Fruit fly (Drosophila melanogaster) whole organism, embryonic: ENCODE results near the gene CG9961.

Experiments used
- B-H2 ChIP-seq: fragments of 200-800 bp; sonication (Bioruptor generic); optimal IDR thresholded peaks from 2 replicates; lab custom pipeline; 2018; ENCODE audit warnings: missing biosample characterization, mild to moderate bottlenecking, missing genetic modification characterization
- C15 ChIP-seq: fragments of 200-800 bp; sonication (Bioruptor generic); IDR thresholded peaks from 3 replicates; pipeline ENCODE4 v1.3.6; 2022; ENCODE audit warnings: missing biosample characterization, missing genetic modification characterization
- CG10959 ChIP-seq: fragments of 200-800 bp; sonication (Bioruptor generic); IDR thresholded peaks from 2 replicates; pipeline ENCODE4 v1.3.6; 2022; ENCODE audit warnings: missing biosample characterization, missing genetic modification characterization
- CG12219 ChIP-seq: fragments of 200-800 bp; sonication (Bioruptor generic); optimal IDR thresholded peaks from 3 replicates; lab custom pipeline; 2018; ENCODE audit warnings: missing biosample characterization, mild to moderate bottlenecking, missing genetic modification characterization
- CG12769 ChIP-seq: fragments of 200-800 bp; sonication (Bioruptor generic); optimal IDR thresholded peaks from 2 replicates; lab custom pipeline; 2019; ENCODE audit warnings: missing biosample characterization, mild to moderate bottlenecking, missing genetic modification characterization, moderate library complexity
- CG16813 ChIP-seq: fragments of 200-800 bp; sonication (Bioruptor generic); IDR thresholded peaks from 3 replicates; pipeline ENCODE4 v1.3.6; 2022; ENCODE audit warnings: missing biosample characterization, missing genetic modification characterization; ENCODE audit not compliant: partially characterized antibody
- CG17612 ChIP-seq: fragments of 200-800 bp; sonication (Bioruptor generic); IDR thresholded peaks from 2 replicates; pipeline ENCODE4 v1.3.6; 2022; ENCODE audit warnings: missing biosample characterization, missing genetic modification characterization
- CG17829 ChIP-seq: fragments of 200-800 bp; optimal IDR thresholded peaks from 2 replicates; lab custom pipeline; 2019; ENCODE audit warnings: missing biosample characterization, mild to moderate bottlenecking, missing genetic modification characterization, moderate library complexity
- CG18476 ChIP-seq: fragments of 200-800 bp; sonication (Bioruptor generic); optimal IDR thresholded peaks from 2 replicates; lab custom pipeline; 2016; ENCODE audit warnings: missing biosample characterization, mild to moderate bottlenecking, missing genetic modification characterization
- CG2120 ChIP-seq: fragments of 200-800 bp; sonication (Bioruptor generic); optimal IDR thresholded peaks from 3 replicates; lab custom pipeline; 2016; ENCODE audit warnings: missing biosample characterization, missing genetic modification characterization
- CG2129 ChIP-seq: fragments of 200-800 bp; sonication (Bioruptor generic); IDR thresholded peaks from 2 replicates; pipeline ENCODE4 v1.3.6; 2022; ENCODE audit warnings: missing biosample characterization, missing genetic modification characterization; ENCODE audit not compliant: partially characterized antibody
- CG2202 ChIP-seq: fragments of 200-800 bp; sonication (Bioruptor generic); optimal IDR thresholded peaks from 2 replicates; lab custom pipeline; 2018; ENCODE audit warnings: missing biosample characterization, mild to moderate bottlenecking, missing genetic modification characterization
- CG2678 ChIP-seq: fragments of 200-800 bp; sonication (Bioruptor generic); optimal IDR thresholded peaks from 3 replicates; lab custom pipeline; 2019; ENCODE audit warnings: missing biosample characterization, mild to moderate bottlenecking, missing genetic modification characterization, moderate library complexity
- CG2889 ChIP-seq: fragments of 200-800 bp; sonication (Bioruptor generic); IDR thresholded peaks from 3 replicates; pipeline ENCODE4 v1.3.6; 2022; ENCODE audit warnings: missing biosample characterization, missing genetic modification characterization
- CG30020 ChIP-seq: fragments of 200-800 bp; optimal IDR thresholded peaks from 2 replicates; lab custom pipeline; 2019; ENCODE audit warnings: missing biosample characterization, mild to moderate bottlenecking, missing genetic modification characterization, moderate library complexity
- CG4360 ChIP-seq: fragments of 200-800 bp; sonication (Bioruptor generic); IDR thresholded peaks from 2 replicates; pipeline ENCODE4 v1.3.6; 2022; ENCODE audit warnings: missing biosample characterization, missing genetic modification characterization
- CG4424 ChIP-seq: fragments of 200-800 bp; sonication (Bioruptor generic); optimal IDR thresholded peaks from 3 replicates; lab custom pipeline; 2016; ENCODE audit warnings: missing biosample characterization, missing genetic modification characterization
- CG8089 ChIP-seq: fragments of 200-800 bp; sonication (Bioruptor generic); optimal IDR thresholded peaks from 3 replicates; lab custom pipeline; 2016; ENCODE audit warnings: missing biosample characterization, missing genetic modification characterization
- CG9876 ChIP-seq: fragments of 200-800 bp; sonication (Bioruptor generic); optimal IDR thresholded peaks from 2 replicates; lab custom pipeline; 2016; ENCODE audit warnings: missing biosample characterization, missing genetic modification characterization
- CTCF ChIP-seq: fragments of 200-800 bp; sonication (Bioruptor generic); optimal IDR thresholded peaks from 2 replicates; lab custom pipeline; 2017; ENCODE audit warnings: missing biosample characterization, mild to moderate bottlenecking, missing genetic modification characterization, moderate library complexity
- D19A ChIP-seq: fragments of 200-800 bp; optimal IDR thresholded peaks from 3 replicates; lab custom pipeline; 2019; ENCODE audit warnings: missing biosample characterization, mild to moderate bottlenecking, missing genetic modification characterization, moderate library complexity
- Dek ChIP-seq: fragments of 200-800 bp; sonication (Bioruptor generic); optimal IDR thresholded peaks from 3 replicates; lab custom pipeline; 2019; ENCODE audit warnings: missing biosample characterization, mild to moderate bottlenecking, missing genetic modification characterization, moderate library complexity
- Doc3 ChIP-seq: fragments of 200-800 bp; sonication (Bioruptor generic); IDR thresholded peaks from 3 replicates; pipeline ENCODE4 v1.3.6; 2022; ENCODE audit warnings: missing biosample characterization, missing genetic modification characterization; ENCODE audit not compliant: partially characterized antibody
- Dref ChIP-seq: fragments of 200-800 bp; sonication (Bioruptor generic); IDR thresholded peaks from 2 replicates; pipeline ENCODE4 v1.3.6; 2022; ENCODE audit warnings: missing biosample characterization, missing genetic modification characterization
- Drgx ChIP-seq: fragments of 200-800 bp; sonication (Bioruptor generic); IDR thresholded peaks from 2 replicates; pipeline ENCODE4 v1.3.6; 2022; ENCODE audit warnings: missing biosample characterization, missing genetic modification characterization
- E2f1 ChIP-seq: fragments of 200-800 bp; sonication (Bioruptor generic); IDR thresholded peaks from 2 replicates; pipeline ENCODE4 v1.3.6; 2022; ENCODE audit warnings: missing biosample characterization, missing genetic modification characterization
- Elba2 ChIP-seq: fragments of 200-800 bp; sonication (Bioruptor generic); optimal IDR thresholded peaks from 3 replicates; lab custom pipeline; 2016; ENCODE audit warnings: missing biosample characterization, missing genetic modification characterization
- Gsc ChIP-seq: fragments of 200-800 bp; sonication (Bioruptor generic); IDR thresholded peaks from 2 replicates; pipeline ENCODE4 v1.3.6; 2022; ENCODE audit warnings: missing biosample characterization, missing genetic modification characterization
- Hey ChIP-seq: fragments of 200-800 bp; sonication (Bioruptor generic); optimal IDR thresholded peaks from 3 replicates; lab custom pipeline; 2018; ENCODE audit warnings: missing biosample characterization, mild to moderate bottlenecking, missing genetic modification characterization
- Hmr ChIP-seq: fragments of 200-800 bp; sonication (Bioruptor generic); optimal IDR thresholded peaks from 3 replicates; lab custom pipeline; 2017; ENCODE audit warnings: mild to moderate bottlenecking, missing biosample characterization, missing genetic modification reagents, missing genetic modification characterization
- Hr51 ChIP-seq, 2 experiments: fragments of 200-800 bp; sonication (Bioruptor generic); optimal IDR thresholded peaks; 2 replicates in 1 of 2; 3 replicates in 1 of 2; lab custom pipeline; 2016 to 2018; ENCODE audit warnings: missing biosample characterization in 2 of 2, missing genetic modification characterization in 2 of 2, mild to moderate bottlenecking in 1 of 2, moderate library complexity in 1 of 2
- MBD-R2 ChIP-seq: fragments of 200-800 bp; sonication (Bioruptor generic); IDR thresholded peaks from 2 replicates; pipeline ENCODE4 v1.3.6; 2022; ENCODE audit warnings: missing biosample characterization, missing genetic modification characterization
- Opbp ChIP-seq: fragments of 200-800 bp; sonication (Bioruptor generic); IDR thresholded peaks from 3 replicates; pipeline ENCODE4 v1.3.6; 2022; ENCODE audit warnings: missing biosample characterization, missing genetic modification characterization; ENCODE audit not compliant: partially characterized antibody
- Taf1 ChIP-seq: fragments of 200-800 bp; sonication (Bioruptor generic); IDR thresholded peaks from 2 replicates; pipeline ENCODE4 v1.3.6; 2022; ENCODE audit warnings: missing biosample characterization, missing genetic modification characterization
- Vsx1 ChIP-seq: fragments of 200-800 bp; sonication (Bioruptor generic); optimal IDR thresholded peaks from 2 replicates; lab custom pipeline; 2017; ENCODE audit warnings: missing biosample characterization, mild to moderate bottlenecking, missing genetic modification characterization, missing genetic modification reagents
- YL-1 ChIP-seq: fragments of 200-800 bp; sonication (Bioruptor generic); optimal IDR thresholded peaks from 3 replicates; lab custom pipeline; 2017; ENCODE audit warnings: missing biosample characterization, mild to moderate bottlenecking, missing genetic modification characterization
- ase ChIP-seq: fragments of 200-800 bp; sonication (Bioruptor generic); IDR thresholded peaks from 3 replicates; pipeline ENCODE4 v1.3.6; 2022; ENCODE audit warnings: missing biosample characterization, missing genetic modification characterization
- bab2 ChIP-seq: fragments of 200-800 bp; sonication (Bioruptor generic); optimal IDR thresholded peaks from 2 replicates; lab custom pipeline; 2016; ENCODE audit warnings: missing biosample characterization, missing genetic modification characterization
- cato ChIP-seq: fragments of 200-800 bp; sonication (Bioruptor generic); optimal IDR thresholded peaks from 2 replicates; lab custom pipeline; 2016; ENCODE audit warnings: missing biosample characterization, missing genetic modification characterization, borderline replicate concordance
- chm ChIP-seq: fragments of 200-800 bp; sonication (Bioruptor generic); IDR thresholded peaks from 2 replicates; pipeline ENCODE4 v1.3.6; 2022; ENCODE audit warnings: missing biosample characterization, missing genetic modification characterization
- fd3F ChIP-seq: fragments of 200-800 bp; sonication (Bioruptor generic); optimal IDR thresholded peaks from 2 replicates; lab custom pipeline; 2018; ENCODE audit warnings: missing biosample characterization, mild to moderate bottlenecking, missing genetic modification characterization, moderate library complexity
- gro ChIP-seq: fragments of 200-800 bp; sonication (Bioruptor generic); optimal IDR thresholded peaks from 2 replicates; lab custom pipeline; 2016; ENCODE audit warnings: missing biosample characterization, missing genetic modification characterization
- hth ChIP-seq: fragments of >200 bp; optimal IDR thresholded peaks from 2 replicates; lab custom pipeline; 2017; ENCODE audit warnings: inconsistent platforms
- jumu ChIP-seq: fragments of 200-800 bp; sonication (Bioruptor generic); optimal IDR thresholded peaks from 3 replicates; lab custom pipeline; 2016; ENCODE audit warnings: missing biosample characterization, missing genetic modification characterization
- ken ChIP-seq: fragments of 200-800 bp; sonication (Bioruptor generic); IDR thresholded peaks from 3 replicates; pipeline ENCODE4 v1.3.6; 2022; ENCODE audit warnings: missing biosample characterization, missing genetic modification characterization
- onecut ChIP-seq: fragments of 200-800 bp; sonication (Bioruptor generic); IDR thresholded peaks from 2 replicates; pipeline ENCODE4 v1.3.6; 2022; ENCODE audit warnings: missing biosample characterization, missing genetic modification characterization
- ro ChIP-seq: fragments of 200-800 bp; sonication (Bioruptor generic); IDR thresholded peaks from 2 replicates; pipeline ENCODE4 v1.3.6; 2022; ENCODE audit warnings: missing biosample characterization, missing genetic modification characterization
- schlank ChIP-seq: fragments of 200-800 bp; sonication (Bioruptor generic); optimal IDR thresholded peaks from 2 replicates; lab custom pipeline; 2018; ENCODE audit warnings: missing biosample characterization, mild to moderate bottlenecking, missing genetic modification characterization
- sim ChIP-seq: fragments of 200-800 bp; sonication (Bioruptor generic); IDR thresholded peaks from 2 replicates; pipeline ENCODE4 v1.3.6; 2022; ENCODE audit warnings: missing biosample characterization, missing genetic modification characterization
- yki ChIP-seq: fragments of >200 bp; optimal IDR thresholded peaks from 3 replicates; lab custom pipeline; 2018

Gene CG9961

DNA sequence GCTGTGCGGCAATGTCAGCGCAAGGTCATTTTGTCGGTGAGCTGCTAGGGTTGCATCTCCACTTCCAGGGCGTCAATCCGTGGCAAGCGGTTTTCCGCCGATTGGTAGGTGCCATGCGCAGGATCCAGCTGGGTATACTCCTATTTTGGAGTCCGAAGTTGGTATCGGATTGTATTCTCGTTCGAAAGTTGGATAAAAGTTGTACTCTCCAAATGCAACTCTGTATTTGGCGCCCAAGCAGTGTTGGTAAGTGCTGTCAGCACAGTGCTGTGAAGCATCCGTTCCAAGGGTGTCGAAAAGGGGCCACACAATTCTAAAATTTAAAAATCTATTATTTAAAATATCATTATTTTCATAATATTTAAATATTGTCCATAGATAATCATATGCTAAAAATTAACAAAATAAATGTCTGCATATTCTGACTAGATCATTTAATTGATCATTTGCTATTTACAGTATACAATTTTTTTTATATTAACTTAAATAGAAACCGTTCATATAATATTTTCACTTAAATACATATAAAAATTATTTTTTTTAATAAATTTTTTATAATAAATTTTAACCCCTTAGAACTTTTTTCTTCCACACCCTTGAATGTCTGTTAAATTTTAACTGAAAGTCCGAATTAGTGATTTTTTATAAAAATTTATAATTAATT is 3.9 kb upstream of the CG9961 start (continued):
- TF ChIP-seq fd3F (GFP tag; lab: Kevin White, UChicago) (peak; percentile 78), Elba2 (GFP tag; lab: Kevin White, UChicago) (no peak), bab2 (GFP tag; lab: Kevin White, UChicago) (peak; percentile 67), CG17829 (peak; percentile 93), Dref (GFP tag; lab: Robert Waterston, UW) (peak; percentile 54), D19A (tag; lab: Kevin White, UChicago) (peak; percentile 83), C15 (GFP tag; lab: Robert Waterston, UW) (peak; percentile 56; the same call in 1 of the 3 replicates), CG9876 (GFP tag; lab: Kevin White, UChicago) (peak; percentile 74), Opbp (GFP tag; lab: Robert Waterston, UW) (peak; percentile 63), ase (GFP tag; lab: Robert Waterston, UW) (peak; percentile 80), Hey (no peak), CG2120 (GFP tag; lab: Kevin White, UChicago) (peak; percentile 91), Dek (tag; lab: Kevin White, UChicago) (peak; percentile 87), jumu (GFP tag; lab: Kevin White, UChicago) (peak; percentile 80), gro (GFP tag; lab: Kevin White, UChicago) (peak; percentile 89), CG12219 (GFP tag; lab: Kevin White, UChicago) (peak; percentile 61), onecut (GFP tag; lab: Robert Waterston, UW) (peak; percentile 76), YL-1 (GFP tag; lab: Kevin White, UChicago) (peak; percentile 86), hth (lab: Kevin White, UChicago) (no peak), Hmr (GFP tag; lab: Kevin White, UChicago) (peak; percentile 94), yki (lab: Kevin White, UChicago) (no peak), Taf1 (peak; percentile 59), CG30020 (peak; percentile 78), E2f1 (GFP tag; lab: Robert Waterston, UW) (peak; percentile 81), CG16813 (GFP tag; lab: Robert Waterston, UW) (peak; percentile 50; the same call in 2 of the 3 replicates), chm (GFP tag; lab: Robert Waterston, UW) (peak; percentile 71), ro (peak; percentile 49; the same call in 1 of the 2 replicates), CG4424 (GFP tag; lab: Kevin White, UChicago) (peak; percentile 89), Vsx1 (GFP tag; lab: Kevin White, UChicago) (no peak), schlank (tag; lab: Kevin White, UChicago) (peak; percentile 61), Doc3 (no peak), Gsc (GFP tag; lab: Robert Waterston, UW) (no peak; the same call in 1 of the 2 replicates), B-H2 (peak; percentile 95), cato (GFP tag; lab: Kevin White, UChicago) (peak; percentile 63), CG8089 (peak; percentile 65), CG2202 (tag; lab: Kevin White, UChicago) (peak; percentile 47), Drgx (GFP tag; lab: Robert Waterston, UW) (peak; percentile 81), sim (GFP tag; lab: Robert Waterston, UW) (peak; percentile 33; the same call in 1 of the 2 replicates), CG4360 (GFP tag; lab: Robert Waterston, UW) (peak; percentile 36; the same call in 1 of the 2 replicates), CG2678 (tag; lab: Kevin White, UChicago) (peak; percentile 94), CG12769 (no peak), CG18476 (GFP tag; lab: Kevin White, UChicago) (peak; percentile 73), ken (GFP tag; lab: Robert Waterston, UW) (peak; percentile 90), CG2889 (GFP tag; lab: Robert Waterston, UW) (peak; percentile 59; the same call in 1 of the 3 replicates), CG17612 (peak; percentile 67; the same call in 1 of the 2 replicates), CTCF (GFP tag; lab: Kevin White, UChicago) (peak; percentile 47), CG10959 (GFP tag; lab: Robert Waterston, UW) (peak; percentile 63), MBD-R2 (peak; percentile 95), Hr51 (GFP tag; optimal IDR thresholded peaks at IDR 0.05; lab: Kevin White, UChicago) (peak; percentile 89 to 91), CG2129 (GFP tag; lab: Robert Waterston, UW) (no peak)
